Worm (Caenorhabditis elegans): ENCODE data around the gene Y14H12A.1.

Y14H12A.1 gene

ce11 chrII:3980373-3980772 lies 12.6 kb upstream of the Y14H12A.1 start:
- TF ChIP-seq hmg-4 (GFP tag; optimal IDR thresholded peaks at IDR 0.05) (no peak), ama-1 (optimal IDR thresholded peaks at IDR 0.05) (no peak), tbx-11 (GFP tag; IDR thresholded peaks at IDR 0.05) (no peak), hmbx-1 (tag; optimal IDR thresholded peaks at IDR 0.05) (no peak), ceh-13 (GFP tag; optimal IDR thresholded peaks at IDR 0.05) (no peak), tra-4 (tag; optimal IDR thresholded peaks at IDR 0.05) (no peak), hnd-1 (tag; optimal IDR thresholded peaks at IDR 0.05) (no peak), tbx-37 (GFP tag; conservative IDR thresholded peaks at IDR 0.05) (no peak), sea-1 (GFP tag; conservative IDR thresholded peaks at IDR 0.05) (no peak), scrt-1 (GFP tag; IDR thresholded peaks at IDR 0.05) (no peak), B0310.2 (tag; optimal IDR thresholded peaks at IDR 0.05) (no peak), aly-1 (tag; optimal IDR thresholded peaks at IDR 0.05) (no peak), ceh-36 (tag; optimal IDR thresholded peaks at IDR 0.05) (no peak), ets-7 (tag; optimal IDR thresholded peaks at IDR 0.05) (no peak), flt-1 (GFP tag; IDR thresholded peaks at IDR 0.05) (no peak), F13C5.2 (tag; optimal IDR thresholded peaks at IDR 0.05) (no peak), pes-1 (GFP tag; IDR thresholded peaks at IDR 0.05) (no peak)

- TF ChIP-seq scrt-1 (GFP tag; IDR thresholded peaks at IDR 0.05) (no peak), ama-1 (optimal IDR thresholded peaks at IDR 0.05) (no peak), aly-1 (tag; optimal IDR thresholded peaks at IDR 0.05) (no peak), F13C5.2 (tag; optimal IDR thresholded peaks at IDR 0.05) (no peak), flt-1 (GFP tag; IDR thresholded peaks at IDR 0.05) (no peak), pes-1 (GFP tag; IDR thresholded peaks at IDR 0.05) (no peak), hmg-4 (GFP tag; optimal IDR thresholded peaks at IDR 0.05) (no peak), tbx-11 (GFP tag; IDR thresholded peaks at IDR 0.05) (no peak), sea-1 (GFP tag; conservative IDR thresholded peaks at IDR 0.05) (no peak), hmbx-1 (tag; optimal IDR thresholded peaks at IDR 0.05) (no peak), B0310.2 (tag; optimal IDR thresholded peaks at IDR 0.05) (no peak), tra-4 (tag; optimal IDR thresholded peaks at IDR 0.05) (no peak), hnd-1 (tag; optimal IDR thresholded peaks at IDR 0.05) (no peak), ets-7 (tag; optimal IDR thresholded peaks at IDR 0.05) (no peak), ceh-36 (tag; optimal IDR thresholded peaks at IDR 0.05) (no peak)
Observed at ce11 chrII:3982313-3982712, 10.7 kb upstream of the Y14H12A.1 start, which contains the start of gene lin-31. lin-31 (plus strand) TSS chrII:3982549.

- TF ChIP-seq ama-1 (optimal IDR thresholded peaks at IDR 0.05) (no peak), ceh-36 (tag; optimal IDR thresholded peaks at IDR 0.05) (peak; percentile 88)
Observed at ce11 chrII:3984242-3984641, 8.8 kb upstream of the Y14H12A.1 start.

- TF ChIP-seq flt-1 (GFP tag; IDR thresholded peaks at IDR 0.05) = no peak
- no peak for TF ChIP-seq ceh-36 (tag; optimal IDR thresholded peaks at IDR 0.05)
- no peak for TF ChIP-seq pes-1 (GFP tag; IDR thresholded peaks at IDR 0.05)
Observed at ce11 chrII:3986906-3987305, 6.1 kb upstream of the Y14H12A.1 start, which contains the start of gene K10G6.5. K10G6.5 (plus strand) TSS chrII:3987250.

ce11 chrII:3989627-3990367 lies 3.2 kb upstream of the Y14H12A.1 start, which contains the start of gene Y14H12A.2:
Y14H12A.2 (minus strand) TSS chrII:3989677.
- TF ChIP-seq tbx-37 (GFP tag; conservative IDR thresholded peaks at IDR 0.05) = no peak
- TF ChIP-seq hmbx-1 (tag; optimal IDR thresholded peaks at IDR 0.05) = no peak
- no peak for TF ChIP-seq flt-1 (GFP tag; IDR thresholded peaks at IDR 0.05)
- no peak for TF ChIP-seq scrt-1 (GFP tag; IDR thresholded peaks at IDR 0.05)
- no peak for TF ChIP-seq B0310.2 (tag; optimal IDR thresholded peaks at IDR 0.05)

ce11 chrII:3990706-3991105 lies 2.3 kb upstream of the Y14H12A.1 start:
- TF ChIP-seq B0310.2 (tag; optimal IDR thresholded peaks at IDR 0.05) = no peak
- no peak for TF ChIP-seq hnd-1 (tag; optimal IDR thresholded peaks at IDR 0.05)
- no peak for TF ChIP-seq hmbx-1 (tag; optimal IDR thresholded peaks at IDR 0.05)
- no peak for TF ChIP-seq hmg-4 (GFP tag; optimal IDR thresholded peaks at IDR 0.05)
- TF ChIP-seq scrt-1 (GFP tag; IDR thresholded peaks at IDR 0.05) = no peak

- no peak for TF ChIP-seq tra-4 (tag; optimal IDR thresholded peaks at IDR 0.05)
Observed at ce11 chrII:3992029-3992428, 966 bp upstream of the Y14H12A.1 start.

- TF ChIP-seq ceh-36 (tag; optimal IDR thresholded peaks at IDR 0.05) = no peak
- TF ChIP-seq aly-1 (tag; optimal IDR thresholded peaks at IDR 0.05) = no peak
- TF ChIP-seq ets-7 (tag; optimal IDR thresholded peaks at IDR 0.05) = no peak
- TF ChIP-seq sea-1 (GFP tag; conservative IDR thresholded peaks at IDR 0.05) = no peak
- no peak for TF ChIP-seq F13C5.2 (tag; optimal IDR thresholded peaks at IDR 0.05)
- TF ChIP-seq B0310.2 (tag; optimal IDR thresholded peaks at IDR 0.05) = no peak
- TF ChIP-seq ceh-13 (GFP tag; optimal IDR thresholded peaks at IDR 0.05) = no peak
- TF ChIP-seq tbx-37 (GFP tag; conservative IDR thresholded peaks at IDR 0.05) = no peak
- no peak for TF ChIP-seq hnd-1 (tag; optimal IDR thresholded peaks at IDR 0.05)
- TF ChIP-seq hmg-4 (GFP tag; optimal IDR thresholded peaks at IDR 0.05) = no peak
- no peak for TF ChIP-seq flt-1 (GFP tag; IDR thresholded peaks at IDR 0.05)
- no peak for TF ChIP-seq tra-4 (tag; optimal IDR thresholded peaks at IDR 0.05)
Observed at ce11 chrII:3996005-3996404, 3.0 kb downstream of the Y14H12A.1 start, which contains the start of gene clc-22. clc-22 (minus strand) TSS chrII:3996075.

ce11 chrII:3999537-3999936 lies 6.5 kb downstream of the Y14H12A.1 start:
- TF ChIP-seq flt-1 (GFP tag; IDR thresholded peaks at IDR 0.05) (no peak), F13C5.2 (tag; optimal IDR thresholded peaks at IDR 0.05) (peak; percentile 25), hmg-4 (GFP tag; optimal IDR thresholded peaks at IDR 0.05) (peak; percentile 54), hnd-1 (tag; optimal IDR thresholded peaks at IDR 0.05) (no peak), scrt-1 (GFP tag; IDR thresholded peaks at IDR 0.05) (peak; percentile 63; the same call in 1 of the 2 replicates)
